Worm (Caenorhabditis elegans) whole organism, L2 larva: ENCODE results near the gene irld-66.

Source experiments
- ama-1 ChIP-seq: fragments of 150-350 bp; optimal IDR thresholded peaks from 2 replicates; lab custom pipeline; 2018; ENCODE audit warnings: inconsistent platforms
- nhr-237 ChIP-seq: fragments of 150-350 bp; optimal IDR thresholded peaks from 2 replicates; lab custom pipeline; 2014; ENCODE audit warnings: missing biosample characterization, missing genetic modification characterization
- sma-9 ChIP-seq, 2 experiments: fragments of 150-350 bp in 1 of 2; sonication (generic microtip) in 1 of 2; optimal IDR thresholded peaks; 2 replicates each; lab custom pipeline; 2014 to 2016; ENCODE audit warnings: missing genetic modification characterization in 2 of 2, mild to moderate bottlenecking in 1 of 2, missing biosample characterization in 1 of 2, missing compliant biosample characterization in 1 of 2, missing genetic modification reagents in 1 of 2, moderate library complexity in 1 of 2
- ztf-11 ChIP-seq: sonication (generic microtip); optimal IDR thresholded peaks from 2 replicates; lab custom pipeline; 2017; ENCODE audit warnings: missing biosample characterization, missing genetic modification characterization
- ztf-4 ChIP-seq: fragments of 150-350 bp; optimal IDR thresholded peaks from 2 replicates; lab custom pipeline; 2014; ENCODE audit warnings: missing biosample characterization, missing genetic modification characterization

ce11 chrII:2931564-2931963 is 9.1 kb downstream of the irld-66 start:
- no peak for TF ChIP-seq nhr-237 (tag; lab: Kevin White, UChicago)
- TF ChIP-seq ztf-11, result no peak
- no peak for TF ChIP-seq ama-1
- no peak for TF ChIP-seq ztf-4 (tag; lab: Kevin White, UChicago)
- TF ChIP-seq sma-9 (GFP tag; optimal IDR thresholded peaks at IDR 0.05; lab: Kevin White, UChicago), result no peak
- no peak for TF ChIP-seq sma-9 (tag; optimal IDR thresholded peaks at IDR 0.05; lab: Kevin White, UChicago)
